Worm (Caenorhabditis elegans) whole organism, L3 larva: ENCODE data around the gene Y71H2B.2.

Experiments
- R02D3.7 ChIP-seq: fragments of 150-350 bp; optimal IDR thresholded peaks from 2 replicates; lab custom pipeline; 2014; ENCODE audit warnings: missing biosample characterization, missing genetic modification characterization
- aly-2 ChIP-seq: fragments of 150-350 bp; optimal IDR thresholded peaks from 2 replicates; lab custom pipeline; 2014; ENCODE audit warnings: missing biosample characterization, missing genetic modification characterization
- ama-1 ChIP-seq: fragments of 150-350 bp; optimal IDR thresholded peaks from 2 replicates; lab custom pipeline; 2018
- ceh-16 ChIP-seq: sonication (generic microtip); optimal IDR thresholded peaks from 2 replicates; lab custom pipeline; 2017; ENCODE audit warnings: missing biosample characterization, missing genetic modification characterization
- ceh-28 ChIP-seq: fragments of 150-350 bp; optimal IDR thresholded peaks from 2 replicates; lab custom pipeline; 2014; ENCODE audit warnings: missing biosample characterization, missing genetic modification reagents, missing genetic modification characterization
- daf-12 ChIP-seq: fragments of 150-350 bp; optimal IDR thresholded peaks from 2 replicates; lab custom pipeline; 2014; ENCODE audit warnings: missing biosample characterization, missing genetic modification reagents, missing genetic modification characterization
- egl-27 ChIP-seq: sonication (generic microtip); optimal IDR thresholded peaks from 4 replicates; lab custom pipeline; 2017; ENCODE audit warnings: missing biosample characterization, missing genetic modification reagents, missing genetic modification characterization
- egl-5 ChIP-seq: fragments of 150-350 bp; optimal IDR thresholded peaks from 2 replicates; lab custom pipeline; 2017; ENCODE audit warnings: missing biosample characterization, missing genetic modification reagents, missing genetic modification characterization, inconsistent platforms
- elt-1 ChIP-seq: fragments of 150-350 bp; optimal IDR thresholded peaks from 2 replicates; lab custom pipeline; 2014; ENCODE audit warnings: missing biosample characterization, missing genetic modification characterization
- elt-2 ChIP-seq: sonication (generic microtip); optimal IDR thresholded peaks from 2 replicates; lab custom pipeline; 2016; ENCODE audit warnings: missing genetic modification reagents, mild to moderate bottlenecking, missing genetic modification characterization, missing compliant biosample characterization
- elt-3 ChIP-seq, 3 experiments: fragments of 150-350 bp in 1 of 3; sonication (generic microtip) in 2 of 3; optimal IDR thresholded peaks; 2 replicates in 2 of 3; 4 replicates in 1 of 3; lab custom pipeline; 2014 to 2017; ENCODE audit warnings: missing biosample characterization in 3 of 3, missing genetic modification characterization in 3 of 3
- eor-1 ChIP-seq, 2 experiments: fragments of 150-350 bp; optimal IDR thresholded peaks; 2 replicates each; lab custom pipeline; 2014 to 2018; ENCODE audit warnings: missing biosample characterization in 2 of 2, missing genetic modification characterization in 2 of 2
- fkh-10 ChIP-seq: sonication (generic microtip); optimal IDR thresholded peaks from 2 replicates; lab custom pipeline; 2017; ENCODE audit warnings: missing biosample characterization, missing genetic modification reagents, missing genetic modification characterization
- fkh-2 ChIP-seq: fragments of 150-350 bp; optimal IDR thresholded peaks from 2 replicates; lab custom pipeline; 2014; ENCODE audit warnings: missing biosample characterization, missing genetic modification reagents, missing genetic modification characterization
- fos-1 ChIP-seq: fragments of 150-350 bp; optimal IDR thresholded peaks from 2 replicates; lab custom pipeline; 2014; ENCODE audit warnings: missing biosample characterization, missing genetic modification characterization
- hmg-11 ChIP-seq: sonication (generic microtip); optimal IDR thresholded peaks from 2 replicates; lab custom pipeline; 2016; ENCODE audit warnings: missing genetic modification characterization, missing compliant biosample characterization
- jun-1 ChIP-seq: fragments of 150-350 bp; optimal IDR thresholded peaks from 2 replicates; lab custom pipeline; 2014; ENCODE audit warnings: missing biosample characterization, missing genetic modification reagents, missing genetic modification characterization
- lin-15B ChIP-seq: fragments of 150-350 bp; optimal IDR thresholded peaks from 2 replicates; lab custom pipeline; 2014; ENCODE audit warnings: missing biosample characterization, missing genetic modification characterization
- lin-39 ChIP-seq: fragments of 150-350 bp; optimal IDR thresholded peaks from 2 replicates; lab custom pipeline; 2018; ENCODE audit warnings: missing biosample characterization, missing genetic modification reagents, missing genetic modification characterization
- mml-1 ChIP-seq: fragments of 150-350 bp; sonication (generic microtip); optimal IDR thresholded peaks from 3 replicates; lab custom pipeline; 2014; ENCODE audit warnings: missing biosample characterization, missing genetic modification characterization
- nfya-1 ChIP-seq: sonication (generic microtip); optimal IDR thresholded peaks from 2 replicates; lab custom pipeline; 2017; ENCODE audit warnings: missing genetic modification characterization, mild to moderate bottlenecking, missing compliant biosample characterization, antibody characterized with exemption, moderate library complexity; ENCODE audit not compliant: insufficient read depth
- nhr-11 ChIP-seq: fragments of 150-350 bp; optimal IDR thresholded peaks from 2 replicates; lab custom pipeline; 2014; ENCODE audit warnings: missing biosample characterization, missing genetic modification characterization
- nhr-12 ChIP-seq: fragments of 150-350 bp; optimal IDR thresholded peaks from 2 replicates; lab custom pipeline; 2014; ENCODE audit warnings: missing biosample characterization, missing genetic modification characterization
- nhr-23 ChIP-seq: fragments of 150-350 bp; optimal IDR thresholded peaks from 2 replicates; lab custom pipeline; 2014; ENCODE audit warnings: missing biosample characterization, missing genetic modification reagents, missing genetic modification characterization
- nhr-237 ChIP-seq: fragments of 150-350 bp; optimal IDR thresholded peaks from 2 replicates; lab custom pipeline; 2014; ENCODE audit warnings: missing biosample characterization, missing genetic modification characterization
- nhr-28 ChIP-seq: fragments of 150-350 bp; optimal IDR thresholded peaks from 2 replicates; lab custom pipeline; 2014; ENCODE audit warnings: missing biosample characterization, missing genetic modification characterization
- nhr-67 ChIP-seq: fragments of 150-350 bp; optimal IDR thresholded peaks from 2 replicates; lab custom pipeline; 2014; ENCODE audit warnings: missing biosample characterization, missing genetic modification characterization
- nhr-76 ChIP-seq: fragments of 150-350 bp; sonication (generic microtip); optimal IDR thresholded peaks from 5 replicates; lab custom pipeline; 2014; ENCODE audit warnings: missing biosample characterization, missing genetic modification characterization
- nhr-77 ChIP-seq: fragments of 150-350 bp; optimal IDR thresholded peaks from 2 replicates; lab custom pipeline; 2014; ENCODE audit warnings: missing biosample characterization, missing genetic modification characterization
- pha-4 ChIP-seq: fragments of 150-350 bp; optimal IDR thresholded peaks from 2 replicates; lab custom pipeline; 2014; ENCODE audit warnings: missing biosample characterization, missing genetic modification reagents, missing genetic modification characterization
- sea-2 ChIP-seq: fragments of 150-350 bp; sonication (generic microtip); optimal IDR thresholded peaks from 4 replicates; lab custom pipeline; 2014; ENCODE audit warnings: missing biosample characterization, missing genetic modification reagents, missing genetic modification characterization
- skn-1 ChIP-seq: fragments of 150-350 bp; optimal IDR thresholded peaks from 2 replicates; lab custom pipeline; 2014; ENCODE audit warnings: missing biosample characterization, missing genetic modification characterization
- snpc-4 ChIP-seq: fragments of 150-350 bp; optimal IDR thresholded peaks from 2 replicates; lab custom pipeline; 2014; ENCODE audit warnings: missing biosample characterization, missing genetic modification characterization
- tbx-2 ChIP-seq: sonication (generic microtip); optimal IDR thresholded peaks from 2 replicates; lab custom pipeline; 2016; ENCODE audit warnings: mild to moderate bottlenecking, missing genetic modification characterization, missing compliant biosample characterization
- unc-62 ChIP-seq: fragments of 150-350 bp; sonication (generic microtip); optimal IDR thresholded peaks from 4 replicates; lab custom pipeline; 2014; ENCODE audit warnings: missing biosample characterization, missing genetic modification reagents, missing genetic modification characterization
- zag-1 ChIP-seq: fragments of 150-350 bp; optimal IDR thresholded peaks from 2 replicates; lab custom pipeline; 2014; ENCODE audit warnings: missing biosample characterization, missing genetic modification characterization
- ztf-11 ChIP-seq: fragments of 150-350 bp; optimal IDR thresholded peaks from 2 replicates; lab custom pipeline; 2014; ENCODE audit warnings: missing biosample characterization, missing genetic modification characterization
- ztf-4 ChIP-seq: fragments of 150-350 bp; optimal IDR thresholded peaks from 2 replicates; lab custom pipeline; 2014; ENCODE audit warnings: missing biosample characterization, missing genetic modification characterization

Y71H2B.2 gene

DNA sequence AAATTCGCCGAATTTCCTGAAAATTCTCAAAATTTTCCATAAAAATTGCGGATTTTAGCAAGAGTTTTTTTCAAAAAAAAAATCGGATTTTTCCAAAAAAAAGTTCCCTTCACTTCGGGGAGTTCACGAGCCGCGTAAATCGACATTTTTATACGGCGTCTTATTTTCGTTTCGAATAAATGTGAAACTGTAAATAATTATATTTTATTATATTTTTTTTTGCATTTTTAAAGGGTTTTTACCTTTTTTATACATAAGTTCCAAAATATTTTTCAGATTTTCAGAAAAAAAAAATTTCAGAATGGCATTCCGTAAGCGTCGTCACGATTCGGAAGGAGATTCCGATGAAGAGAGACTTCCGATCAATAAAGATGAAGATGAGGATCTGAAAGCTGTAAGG is at the start of gene Y71H2B.2:
Gene Y71H2B.2, plus strand, starts transcription at position 301 of the 400 bp plus-strand sequence.
- no peak for TF ChIP-seq lin-15B (tag; lab: Kevin White, UChicago)
- TF ChIP-seq sea-2 (GFP tag; lab: Kevin White, UChicago): no peak
- no peak for TF ChIP-seq fos-1 (tag; lab: Kevin White, UChicago)
- TF ChIP-seq fkh-2 (tag; lab: Kevin White, UChicago): no peak
- TF ChIP-seq nhr-67 (tag; lab: Kevin White, UChicago): no peak
- no peak for TF ChIP-seq ama-1 (lab: Kevin White, UChicago)
- TF ChIP-seq fkh-10 (GFP tag; lab: Kevin White, UChicago): no peak
- no peak for TF ChIP-seq eor-1 (tag; optimal IDR thresholded peaks at IDR 0.05; lab: Kevin White, UChicago)
- TF ChIP-seq hmg-11 (tag; lab: Kevin White, UChicago): no peak
- TF ChIP-seq nfya-1 (tag; lab: Kevin White, UChicago): no peak
- no peak for TF ChIP-seq ztf-4
- no peak for TF ChIP-seq nhr-237 (tag; lab: Kevin White, UChicago)
- TF ChIP-seq elt-1: no peak
- no peak for TF ChIP-seq daf-12 (tag; lab: Kevin White, UChicago)

DNA sequence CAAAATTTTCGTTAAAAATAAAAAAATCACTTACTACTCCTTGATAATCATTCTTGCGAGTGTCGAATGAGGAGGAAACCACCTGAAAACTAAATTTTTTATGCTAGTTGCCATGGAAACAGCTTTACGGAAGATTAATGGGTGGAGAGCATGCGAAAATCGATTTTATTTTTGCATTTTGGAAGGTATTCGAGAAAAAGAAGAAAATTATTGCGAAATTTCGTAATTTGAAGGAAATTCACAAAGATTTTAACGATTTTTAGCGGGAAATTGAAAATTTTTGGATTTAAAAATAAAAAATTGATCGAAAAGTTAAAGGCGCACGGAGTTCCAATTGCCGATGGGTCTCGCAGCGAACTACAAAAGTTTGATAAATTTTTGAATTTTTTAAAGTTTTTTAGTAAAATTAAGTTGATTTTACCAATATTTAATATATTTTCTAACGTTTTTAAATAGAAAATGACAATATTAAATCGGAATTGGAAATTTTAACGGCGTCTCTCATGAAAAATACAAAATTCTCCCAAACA is 47.3 kb upstream of the Y71H2B.2 start, which contains the start of gene Y54F10AR.1:
Gene Y54F10AR.1, minus strand, starts transcription at position 51 of the 530 bp plus-strand sequence.
- no peak for TF ChIP-seq ztf-11 (tag; lab: Kevin White, UChicago)
- TF ChIP-seq elt-2 (tag; lab: Kevin White, UChicago): no peak
- no peak for TF ChIP-seq fkh-10 (GFP tag; lab: Kevin White, UChicago)
- TF ChIP-seq R02D3.7: no peak
- no peak for TF ChIP-seq egl-27
- TF ChIP-seq nhr-23 (tag; lab: Kevin White, UChicago): no peak
- TF ChIP-seq elt-3 (tag; optimal IDR thresholded peaks at IDR 0.05; lab: Kevin White, UChicago): no peak
- TF ChIP-seq fkh-2 (tag; lab: Kevin White, UChicago): no peak
- no peak for TF ChIP-seq nfya-1 (tag; lab: Kevin White, UChicago)
- no peak for TF ChIP-seq nhr-76
- TF ChIP-seq elt-1: no peak
- TF ChIP-seq nhr-11 (tag; lab: Kevin White, UChicago): no peak
- no peak for TF ChIP-seq nhr-77 (tag; lab: Kevin White, UChicago)
- no peak for TF ChIP-seq ceh-16 (tag; lab: Kevin White, UChicago)
- no peak for TF ChIP-seq nhr-12
- no peak for TF ChIP-seq nhr-28 (tag; lab: Kevin White, UChicago)
- no peak for TF ChIP-seq skn-1 (tag; lab: Kevin White, UChicago)
- TF ChIP-seq pha-4 (tag; lab: Kevin White, UChicago): no peak
- no peak for TF ChIP-seq zag-1

DNA sequence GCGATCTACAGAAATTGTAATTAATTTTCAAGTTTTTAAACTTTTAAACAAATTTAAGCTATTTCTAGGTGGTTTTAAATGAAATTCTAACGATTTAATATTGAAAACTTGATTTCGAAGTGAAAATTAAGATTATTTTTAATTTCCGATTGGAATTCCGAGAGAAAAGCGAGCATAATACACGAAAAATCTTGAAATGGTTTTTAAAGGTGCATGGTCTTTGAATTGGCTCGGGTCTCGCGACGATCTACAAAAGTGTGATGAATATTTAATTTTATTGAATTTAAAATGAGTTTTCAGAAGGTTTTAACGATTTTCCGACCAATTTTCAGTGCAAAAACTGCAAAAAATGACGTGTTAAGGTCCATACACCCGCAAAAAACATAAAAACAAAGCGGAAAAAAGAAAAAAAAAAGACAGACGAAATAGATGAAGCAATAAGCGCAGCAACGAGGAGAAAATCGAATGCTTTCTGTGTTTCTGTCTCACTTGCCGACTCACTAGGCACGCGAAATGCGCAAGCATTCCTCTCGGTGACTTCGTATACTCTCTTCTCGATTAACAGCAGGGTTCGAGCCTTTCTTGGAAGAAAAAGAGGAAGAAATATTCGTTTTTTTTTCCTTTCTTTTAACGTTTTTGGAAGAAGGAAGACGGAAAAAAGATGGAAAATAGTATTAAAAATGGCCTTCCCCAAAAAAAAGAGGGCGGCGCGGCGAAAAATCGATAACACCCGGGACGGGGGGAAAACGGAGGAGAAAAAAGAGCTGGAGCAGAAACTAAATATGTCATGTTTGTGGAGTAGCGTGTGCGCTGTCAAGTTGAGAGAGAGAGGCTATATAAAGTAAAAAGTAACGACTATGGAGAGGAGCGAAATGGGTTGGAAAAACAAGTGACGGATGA is 46.4 kb upstream of the Y71H2B.2 start:
- TF ChIP-seq ceh-28 (tag; lab: Kevin White, UChicago): peak; percentile 58
- TF ChIP-seq elt-2 (tag; lab: Kevin White, UChicago): peak; percentile 26
- peak; percentile 50 for TF ChIP-seq pha-4 (tag; lab: Kevin White, UChicago)
- peak; percentile 60 for TF ChIP-seq snpc-4 (tag; lab: Kevin White, UChicago)
- peak; percentile 50 for TF ChIP-seq lin-39
- peak; percentile 27 for TF ChIP-seq unc-62
- peak; percentile 39 for TF ChIP-seq nhr-23 (tag; lab: Kevin White, UChicago)
- TF ChIP-seq lin-15B (tag; lab: Kevin White, UChicago): peak; percentile 69
- no peak for TF ChIP-seq eor-1 (tag; optimal IDR thresholded peaks at IDR 0.05; lab: Kevin White, UChicago)
- TF ChIP-seq hmg-11 (tag; lab: Kevin White, UChicago): peak; percentile 57
- TF ChIP-seq egl-5 (tag; lab: Kevin White, UChicago): peak; percentile 10
- no peak for TF ChIP-seq aly-2 (tag; lab: Kevin White, UChicago)
- TF ChIP-seq skn-1 (tag; lab: Kevin White, UChicago): no peak
- no peak for TF ChIP-seq elt-1
- TF ChIP-seq ztf-11 (tag; lab: Kevin White, UChicago): no peak
- TF ChIP-seq jun-1 (tag; lab: Kevin White, UChicago): peak; percentile 25
- no peak for TF ChIP-seq R02D3.7
- TF ChIP-seq mml-1: no peak
- TF ChIP-seq fkh-10 (GFP tag; lab: Kevin White, UChicago): peak; percentile 34
- TF ChIP-seq nhr-67 (tag; lab: Kevin White, UChicago): no peak
- peak; percentile 2 for TF ChIP-seq tbx-2 (tag; lab: Kevin White, UChicago)
- no peak for TF ChIP-seq ztf-4
- peak; percentile 84 for TF ChIP-seq nfya-1 (tag; lab: Kevin White, UChicago)
